Worm (Caenorhabditis elegans) whole organism, late embryonic: ENCODE measurements around the gene F23H11.2.

Experiments
- ama-1 ChIP-seq: fragments of 150-350 bp; optimal IDR thresholded peaks from 2 replicates; lab custom pipeline; 2014
- hlh-15 ChIP-seq: sonication (generic microtip); optimal IDR thresholded peaks from 2 replicates; lab custom pipeline; 2016; ENCODE audit warnings: missing genetic modification characterization, missing compliant biosample characterization
- nhr-11 ChIP-seq: fragments of 150-350 bp; optimal IDR thresholded peaks from 2 replicates; lab custom pipeline; 2014; ENCODE audit warnings: missing biosample characterization, missing genetic modification characterization

DNA sequence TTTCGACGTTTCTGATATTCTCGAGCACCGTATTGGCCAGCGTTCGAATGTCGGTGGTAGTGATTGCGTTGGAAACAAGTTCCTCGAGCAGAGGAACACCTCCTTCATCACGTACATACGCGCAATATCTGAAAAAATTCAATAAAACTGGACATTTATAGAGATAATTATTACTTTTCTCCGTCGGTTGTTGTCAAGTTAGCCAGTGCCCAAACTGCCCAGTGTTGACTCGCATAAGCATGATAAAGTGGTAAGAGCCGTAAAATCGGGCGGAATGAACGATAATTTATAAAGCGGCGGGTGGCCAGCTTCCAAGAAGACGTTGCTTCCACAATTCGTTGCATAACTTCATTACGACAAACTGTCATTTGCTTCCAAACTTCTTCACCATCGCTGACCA lies 12.0 kb upstream of the F23H11.2 start:
- TF ChIP-seq ama-1 (lab: Kevin White, UChicago) (no peak), nhr-11 (tag; lab: Kevin White, UChicago) (no peak), hlh-15 (tag; lab: Kevin White, UChicago) (no peak)
